Worm (Caenorhabditis elegans) whole organism, L4 larva: ENCODE data around the gene srz-38.

ENCODE experiments used
- F26F4.8 ChIP-seq: fragments of 200-800 bp; sonication (Bioruptor generic); conservative IDR thresholded peaks from 2 replicates; pipeline ENCODE4 v1.3.6; 2022; ENCODE audit warnings: missing genetic modification characterization, missing compliant biosample characterization
- F37D6.2 ChIP-seq: sonication (generic microtip); optimal IDR thresholded peaks from 2 replicates; lab custom pipeline; 2016; ENCODE audit warnings: mild to moderate bottlenecking, missing genetic modification characterization, missing compliant biosample characterization
- F44E2.7 ChIP-seq: fragments of 200-800 bp; sonication (Bioruptor generic); IDR thresholded peaks from 2 replicates; pipeline ENCODE4 v2.1.2; 2022; ENCODE audit warnings: missing genetic modification characterization, missing compliant biosample characterization
- Y48G9A.11 ChIP-seq: fragments of 200-800 bp; sonication (Bioruptor generic); IDR thresholded peaks from 2 replicates; pipeline ENCODE4 v1.3.6; 2022; ENCODE audit warnings: missing genetic modification reagents, missing genetic modification characterization, missing compliant biosample characterization
- ZK337.2 ChIP-seq: fragments of 200-800 bp; sonication (Bioruptor generic); IDR thresholded peaks from 2 replicates; pipeline ENCODE4 v1.3.6; 2022; ENCODE audit warnings: missing genetic modification reagents, missing genetic modification characterization, missing compliant biosample characterization
- aha-1 ChIP-seq: fragments of 150-350 bp; peaks from one replicate; lab custom pipeline; 2014; ENCODE audit warnings: missing biosample characterization, missing genetic modification characterization
- ceh-28 ChIP-seq: fragments of 150-350 bp; optimal IDR thresholded peaks from 2 replicates; lab custom pipeline; 2014; ENCODE audit warnings: missing biosample characterization, missing genetic modification reagents, missing genetic modification characterization
- ceh-32 ChIP-seq: sonication (generic microtip); optimal IDR thresholded peaks from 2 replicates; lab custom pipeline; 2016; ENCODE audit warnings: mild to moderate bottlenecking, missing genetic modification characterization, missing compliant biosample characterization; ENCODE audit not compliant: poor library complexity
- ceh-44 ChIP-seq: fragments of 200-800 bp; sonication (Bioruptor generic); IDR thresholded peaks from 2 replicates; pipeline ENCODE4 v1.3.6; 2022; ENCODE audit warnings: missing genetic modification reagents, missing genetic modification characterization, missing compliant biosample characterization
- ctbp-1 ChIP-seq: fragments of 200-800 bp; sonication (Bioruptor generic); IDR thresholded peaks from 2 replicates; pipeline ENCODE4 v1.3.6; 2022; ENCODE audit warnings: missing genetic modification reagents, missing genetic modification characterization, missing compliant biosample characterization
- daf-19 ChIP-seq: fragments of 200-800 bp; sonication (Bioruptor generic); conservative IDR thresholded peaks from 2 replicates; pipeline ENCODE4 v1.3.6; 2022; ENCODE audit warnings: missing genetic modification characterization, missing compliant biosample characterization
- dmd-6 ChIP-seq: fragments of 200-800 bp; sonication (Bioruptor generic); IDR thresholded peaks from 2 replicates; pipeline ENCODE4 v1.3.6; 2022; ENCODE audit warnings: missing genetic modification reagents, missing genetic modification characterization, missing compliant biosample characterization
- dmd-8 ChIP-seq: fragments of 200-800 bp; sonication (Bioruptor generic); IDR thresholded peaks from 2 replicates; pipeline ENCODE4 v1.3.6; 2022; ENCODE audit warnings: missing genetic modification characterization, missing compliant biosample characterization
- dmd-9 ChIP-seq: fragments of 200-800 bp; sonication (Bioruptor generic); IDR thresholded peaks from 2 replicates; pipeline ENCODE4 v1.3.6; 2022; ENCODE audit warnings: missing genetic modification reagents, missing genetic modification characterization, missing compliant biosample characterization
- dpl-1 ChIP-seq: fragments of 150-350 bp; optimal IDR thresholded peaks from 2 replicates; lab custom pipeline; 2014; ENCODE audit warnings: missing biosample characterization, missing genetic modification reagents, missing genetic modification characterization
- egl-43 ChIP-seq: fragments of 200-800 bp; sonication (Bioruptor generic); IDR thresholded peaks from 2 replicates; pipeline ENCODE4 v1.3.6; 2022; ENCODE audit warnings: missing genetic modification reagents, missing genetic modification characterization, missing compliant biosample characterization
- fkh-10 ChIP-seq: fragments of 150-350 bp; optimal IDR thresholded peaks from 2 replicates; lab custom pipeline; 2014; ENCODE audit warnings: missing biosample characterization, missing genetic modification reagents, missing genetic modification characterization
- hif-1 ChIP-seq, 2 experiments: sonication (generic microtip); optimal IDR thresholded peaks; 2 replicates each; lab custom pipeline; 2016 to 2017; ENCODE audit warnings: missing compliant biosample characterization in 2 of 2, missing genetic modification characterization in 2 of 2, missing genetic modification reagents in 2 of 2, missing genotype in 2 of 2, mild to moderate bottlenecking in 1 of 2
- hlh-30 ChIP-seq: sonication (generic microtip); optimal IDR thresholded peaks from 2 replicates; lab custom pipeline; 2017; ENCODE audit warnings: antibody characterized with exemption, mild to moderate bottlenecking, missing genetic modification characterization, missing compliant biosample characterization; ENCODE audit not compliant: insufficient read depth
- jun-1 ChIP-seq: fragments of 150-350 bp; optimal IDR thresholded peaks from 2 replicates; lab custom pipeline; 2014; ENCODE audit warnings: missing biosample characterization, missing genetic modification reagents, missing genetic modification characterization
- lin-1 ChIP-seq: fragments of 200-800 bp; sonication (Bioruptor generic); IDR thresholded peaks from 2 replicates; pipeline ENCODE4 v1.3.6; 2022; ENCODE audit warnings: missing genetic modification reagents, missing genetic modification characterization, missing compliant biosample characterization
- lin-15B ChIP-seq: fragments of 150-350 bp; sonication (generic microtip); optimal IDR thresholded peaks from 3 replicates; lab custom pipeline; 2014; ENCODE audit warnings: missing biosample characterization, missing genetic modification characterization
- lin-39 ChIP-seq: fragments of 150-350 bp; optimal IDR thresholded peaks from 2 replicates; lab custom pipeline; 2014; ENCODE audit warnings: missing biosample characterization, missing genetic modification reagents, missing genetic modification characterization
- mdl-1 ChIP-seq, 2 experiments: fragments of 150-350 bp in 1 of 2; sonication (generic microtip) in 1 of 2; optimal IDR thresholded peaks; 2 replicates each; lab custom pipeline; 2014 to 2017; ENCODE audit warnings: missing biosample characterization in 2 of 2, missing genetic modification characterization in 2 of 2
- mdt-29 ChIP-seq: fragments of 200-800 bp; sonication (Bioruptor generic); IDR thresholded peaks from 2 replicates; pipeline ENCODE4 v1.3.6; 2022; ENCODE audit warnings: missing genetic modification reagents, missing genetic modification characterization, missing compliant biosample characterization
- nhr-10 ChIP-seq: fragments of 150-350 bp; optimal IDR thresholded peaks from 2 replicates; lab custom pipeline; 2014; ENCODE audit warnings: missing biosample characterization, missing genetic modification characterization
- nhr-28 ChIP-seq: fragments of 150-350 bp; optimal IDR thresholded peaks from 2 replicates; lab custom pipeline; 2014; ENCODE audit warnings: missing biosample characterization, missing genetic modification characterization
- nhr-42 ChIP-seq: fragments of 200-800 bp; sonication (Bioruptor generic); IDR thresholded peaks from 2 replicates; pipeline ENCODE4 v1.3.6; 2022; ENCODE audit warnings: missing genetic modification characterization, missing compliant biosample characterization
- nhr-6 ChIP-seq: fragments of 150-350 bp; optimal IDR thresholded peaks from 2 replicates; lab custom pipeline; 2014; ENCODE audit warnings: missing biosample characterization, missing genetic modification characterization
- rbr-2 ChIP-seq: sonication (generic microtip); optimal IDR thresholded peaks from 2 replicates; lab custom pipeline; 2016; ENCODE audit warnings: missing genotype, missing genetic modification characterization, missing compliant biosample characterization
- sdz-12 ChIP-seq: fragments of 200-800 bp; sonication (Bioruptor generic); optimal IDR thresholded peaks from 2 replicates; lab custom pipeline; 2018; ENCODE audit warnings: mild to moderate bottlenecking, missing genetic modification characterization, missing compliant biosample characterization
- set-16 ChIP-seq: fragments of 200-800 bp; sonication (Bioruptor generic); IDR thresholded peaks from 2 replicates; pipeline ENCODE4 v1.3.6; 2022; ENCODE audit warnings: missing genetic modification reagents, missing genetic modification characterization, missing compliant biosample characterization
- tag-97 ChIP-seq: fragments of 200-800 bp; sonication (Bioruptor generic); IDR thresholded peaks from 2 replicates; pipeline ENCODE4 v1.3.6; 2022; ENCODE audit warnings: missing genetic modification characterization, missing compliant biosample characterization
- tra-1 ChIP-seq: fragments of 200-800 bp; sonication (Bioruptor generic); IDR thresholded peaks from 2 replicates; pipeline ENCODE4 v1.3.6; 2022; ENCODE audit warnings: missing genetic modification reagents, missing genetic modification characterization, missing compliant biosample characterization
- unc-130 ChIP-seq: sonication (generic microtip); optimal IDR thresholded peaks from 2 replicates; lab custom pipeline; 2016; ENCODE audit warnings: missing genetic modification reagents, missing genetic modification characterization, missing compliant biosample characterization
- unc-62 ChIP-seq, 3 experiments: fragments of 150-350 bp in 1 of 3; sonication (generic microtip); optimal IDR thresholded peaks in 2 of 3; peaks in 1 of 3; 1 replicate in 1 of 3; 2 replicates in 2 of 3; lab custom pipeline; 2014 to 2017; ENCODE audit warnings: missing biosample characterization in 3 of 3, missing genetic modification characterization in 3 of 3, missing genetic modification reagents in 3 of 3, missing genotype in 1 of 3
- vab-7 ChIP-seq: fragments of 200-800 bp; sonication (Bioruptor generic); IDR thresholded peaks from 2 replicates; pipeline ENCODE4 v1.3.6; 2022; ENCODE audit warnings: missing genetic modification reagents, missing genetic modification characterization, missing compliant biosample characterization
- zip-11 ChIP-seq: fragments of 200-800 bp; sonication (Bioruptor generic); IDR thresholded peaks from 2 replicates; pipeline ENCODE4 v1.3.6; 2022; ENCODE audit warnings: missing genetic modification characterization, missing compliant biosample characterization
- ztf-11 ChIP-seq: fragments of 150-350 bp; optimal IDR thresholded peaks from 2 replicates; lab custom pipeline; 2014; ENCODE audit warnings: missing biosample characterization, missing genetic modification characterization

srz-38 gene

DNA sequence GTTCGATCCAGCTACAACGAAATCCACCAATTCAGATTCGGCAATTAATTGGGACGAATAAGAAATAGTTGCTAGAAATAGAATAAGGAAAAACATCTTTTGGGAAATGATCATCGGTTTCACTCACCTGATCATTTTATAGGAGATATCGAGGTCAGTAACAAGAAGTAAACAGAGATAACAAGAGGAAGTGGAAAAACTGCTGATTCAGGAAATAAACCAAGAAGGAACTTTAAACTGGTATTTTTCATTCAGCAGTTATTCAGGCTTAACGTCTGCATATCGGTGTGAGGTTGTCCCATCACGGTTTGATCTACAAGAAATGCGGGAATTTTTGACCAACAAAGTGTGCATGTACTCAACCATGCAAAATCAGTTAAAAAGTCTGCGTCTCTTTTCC is 6.6 kb upstream of the srz-38 start, which contains the start of gene K03D3.2:
TSS of gene K03D3.2 (minus strand) at position 101 of the 400 bp plus-strand sequence.
- TF ChIP-seq ceh-28 (tag; lab: Kevin White, UChicago) (no peak), dpl-1 (no peak), Y48G9A.11 (no peak), F37D6.2 (tag; lab: Kevin White, UChicago) (no peak), mdt-29 (no peak)

DNA sequence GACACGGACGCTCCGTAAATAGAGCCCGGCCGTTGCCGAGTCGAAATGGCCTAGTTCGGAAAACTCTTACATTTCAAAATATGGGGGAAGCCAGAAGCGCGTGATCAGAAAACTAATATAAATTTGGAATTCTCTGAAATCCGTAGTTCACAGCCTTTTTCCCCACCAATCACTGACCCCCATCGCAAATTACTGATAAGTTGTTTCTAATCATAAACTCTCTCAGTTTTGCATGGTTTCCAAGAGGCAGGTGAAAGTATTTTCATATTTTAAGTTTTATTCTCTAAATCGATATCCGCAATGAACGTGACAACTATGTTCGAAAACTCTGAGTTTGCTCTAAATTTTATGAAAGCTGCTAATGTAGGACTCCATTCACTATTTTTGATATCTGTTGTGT is 6.0 kb upstream of the srz-38 start, which contains the start of gene srz-74:
TSS of gene srz-74 (plus strand) at position 301 of the 400 bp plus-strand sequence.
- TF ChIP-seq unc-62 (GFP tag; optimal IDR thresholded peaks at IDR 0.05 in 1 of 2; lab: Kevin White, UChicago) (peak in 1 of 2 experiments; percentile 16), unc-62 (tag; optimal IDR thresholded peaks at IDR 0.05; lab: Kevin White, UChicago) (no peak), nhr-10 (tag; lab: Kevin White, UChicago) (no peak)

DNA sequence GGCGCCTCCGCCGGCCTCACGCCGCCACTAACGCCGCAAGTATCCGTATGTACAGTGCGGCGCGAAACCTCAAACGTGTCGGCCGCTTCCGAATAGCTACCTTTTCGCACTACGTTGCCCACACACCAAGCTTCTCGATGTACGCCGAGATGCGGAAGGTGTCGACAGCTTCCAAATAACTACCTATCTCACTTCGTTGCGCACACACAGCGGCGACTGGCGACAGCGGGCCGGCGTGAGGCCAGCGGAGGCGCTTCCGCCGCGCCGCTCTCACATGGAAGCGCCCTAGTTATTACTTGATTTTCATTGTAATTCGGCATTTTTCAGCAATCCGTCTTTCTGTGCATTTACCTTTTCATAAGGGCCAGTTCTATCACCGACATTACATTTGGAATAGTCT is 4.6 kb upstream of the srz-38 start:
- TF ChIP-seq set-16 (GFP tag; lab: Robert Waterston, UW) (peak; percentile 84), nhr-28 (tag; lab: Kevin White, UChicago) (no peak), aha-1 (peak; percentile 89)

DNA sequence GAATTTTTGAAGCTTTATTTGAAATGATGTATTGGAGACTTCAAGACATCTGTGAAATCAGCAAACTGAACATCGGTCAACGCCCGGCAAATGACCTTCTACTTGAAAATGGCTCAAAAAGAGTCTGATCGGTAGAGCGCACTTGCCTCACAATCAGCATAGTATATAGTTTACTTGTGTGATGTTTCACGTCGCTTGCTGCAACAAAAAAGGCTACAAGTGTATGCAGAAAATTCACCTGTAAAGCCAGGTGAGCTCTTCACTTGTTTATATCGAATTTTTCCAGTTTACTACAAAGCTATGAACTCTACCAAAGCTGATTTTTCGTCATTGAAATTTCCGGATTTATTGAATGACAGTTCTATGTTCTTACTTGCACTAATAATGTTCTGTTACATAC is 2.6 kb upstream of the srz-38 start, which contains the start of gene srz-71:
TSS of gene srz-71 (plus strand) at position 301 of the 400 bp plus-strand sequence.
- TF ChIP-seq vab-7 (GFP tag; lab: Robert Waterston, UW), result no peak
- TF ChIP-seq tag-97 (GFP tag; lab: Robert Waterston, UW), result no peak
- TF ChIP-seq ceh-44 (GFP tag; lab: Robert Waterston, UW), result no peak
- no peak for TF ChIP-seq hif-1 (tag; optimal IDR thresholded peaks at IDR 0.05; lab: Kevin White, UChicago)
- TF ChIP-seq fkh-10 (GFP tag; lab: Kevin White, UChicago), result no peak
- no peak for TF ChIP-seq lin-39 (tag; lab: Kevin White, UChicago)
- TF ChIP-seq dmd-6 (GFP tag; lab: Robert Waterston, UW), result no peak
- TF ChIP-seq nhr-42 (GFP tag; lab: Robert Waterston, UW), result no peak
- TF ChIP-seq F37D6.2 (tag; lab: Kevin White, UChicago), result no peak
- TF ChIP-seq ZK337.2 (GFP tag; lab: Robert Waterston, UW), result no peak
- TF ChIP-seq rbr-2 (tag; lab: Kevin White, UChicago), result no peak
- TF ChIP-seq ztf-11 (tag; lab: Kevin White, UChicago), result no peak

DNA sequence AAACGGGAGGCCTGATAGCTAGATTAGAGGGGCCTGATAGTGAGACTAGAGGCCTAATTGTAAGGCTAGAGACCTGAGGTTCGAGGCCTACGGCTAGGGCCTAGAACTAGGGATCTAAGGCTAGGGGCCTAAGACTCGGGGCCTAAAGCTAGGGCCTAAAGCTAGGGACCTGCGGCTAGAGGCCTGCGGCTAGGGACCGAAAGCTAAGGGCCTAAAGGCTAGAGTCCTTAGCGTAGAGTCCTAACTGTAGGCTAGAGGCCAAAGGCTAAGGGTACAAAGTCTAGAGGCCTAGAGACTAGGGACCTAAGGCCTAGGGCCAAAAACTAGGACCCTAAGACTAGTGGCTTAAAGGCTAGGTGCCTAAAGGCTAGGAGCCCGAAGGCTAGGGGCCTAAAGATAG is 2.0 kb upstream of the srz-38 start:
- TF ChIP-seq lin-1 (GFP tag; lab: Robert Waterston, UW) (no peak), tra-1 (GFP tag; lab: Robert Waterston, UW) (0 out of 2 replicates have a peak, but pooled peaks have one; percentile 30), dmd-8 (GFP tag; lab: Robert Waterston, UW) (0 out of 2 replicates have a peak, but pooled peaks have one; percentile 58)

DNA sequence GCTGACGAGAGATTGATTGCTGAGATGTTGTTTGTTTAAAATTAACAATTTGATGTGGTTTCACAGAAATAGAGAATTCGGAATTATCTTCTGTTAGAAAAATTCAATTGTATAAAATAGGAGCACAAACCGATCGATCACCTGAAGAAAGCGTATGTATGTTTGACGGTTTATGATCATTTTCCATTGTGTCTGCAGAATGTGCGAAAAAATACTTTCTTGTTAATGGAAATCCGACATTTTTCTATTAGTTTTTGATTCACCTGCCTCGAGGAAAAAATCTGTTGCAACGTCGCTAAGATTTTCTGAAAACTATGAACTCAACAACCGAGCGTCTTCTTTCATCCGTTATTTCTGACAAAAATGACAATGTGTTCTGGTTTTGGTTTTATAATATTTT is 1.6 kb downstream of the srz-38 start, which contains the start of gene C35D6.13:
TSS of gene C35D6.13 (plus strand) at position 301 of the 400 bp plus-strand sequence.
- TF ChIP-seq dpl-1, result no peak
- no peak for TF ChIP-seq lin-15B (tag; lab: Kevin White, UChicago)
- no peak for TF ChIP-seq jun-1 (tag; lab: Kevin White, UChicago)
- TF ChIP-seq ceh-32 (tag; lab: Kevin White, UChicago), result no peak
- no peak for TF ChIP-seq ctbp-1
- TF ChIP-seq F26F4.8 (GFP tag; lab: Robert Waterston, UW), result no peak
- TF ChIP-seq F44E2.7 (GFP tag; lab: Robert Waterston, UW), result no peak
- TF ChIP-seq unc-130 (GFP tag; lab: Kevin White, UChicago), result no peak
- no peak for TF ChIP-seq mdl-1 (tag; optimal IDR thresholded peaks at IDR 0.05; lab: Kevin White, UChicago)
- no peak for TF ChIP-seq nhr-6 (tag; lab: Kevin White, UChicago)
- no peak for TF ChIP-seq hlh-30
- TF ChIP-seq zip-11 (GFP tag; lab: Robert Waterston, UW), result no peak
- no peak for TF ChIP-seq daf-19 (GFP tag; lab: Robert Waterston, UW)
- no peak for TF ChIP-seq dmd-9 (GFP tag; lab: Robert Waterston, UW)
- TF ChIP-seq fkh-10 (GFP tag; lab: Kevin White, UChicago), result no peak
- no peak for TF ChIP-seq sdz-12
- no peak for TF ChIP-seq egl-43
